Worm (Caenorhabditis elegans) whole organism, L1 larva: ENCODE measurements around the gene unc-105.

Source experiments
- alr-1 ChIP-seq: fragments of 200-800 bp; sonication (Bioruptor generic); optimal IDR thresholded peaks from 2 replicates; lab custom pipeline; 2018; ENCODE audit warnings: borderline replicate concordance, mild to moderate bottlenecking, missing genetic modification characterization, missing compliant biosample characterization
- ama-1 ChIP-seq: fragments of 150-350 bp; optimal IDR thresholded peaks from 2 replicates; lab custom pipeline; 2014
- dpl-1 ChIP-seq, 3 experiments: fragments of 150-350 bp in 2 of 3; sonication (generic microtip) in 1 of 3; optimal IDR thresholded peaks; 2 replicates each; lab custom pipeline; 2014 to 2017; ENCODE audit warnings: missing biosample characterization in 3 of 3, missing genetic modification characterization in 3 of 3, missing genetic modification reagents in 3 of 3
- fkh-10 ChIP-seq: sonication (generic microtip); optimal IDR thresholded peaks from 2 replicates; lab custom pipeline; 2017; ENCODE audit warnings: missing biosample characterization, missing genetic modification reagents, missing genetic modification characterization
- lin-13 ChIP-seq: fragments of 150-350 bp; optimal IDR thresholded peaks from 2 replicates; lab custom pipeline; 2014; ENCODE audit warnings: missing biosample characterization, missing genetic modification reagents, missing genetic modification characterization
- lir-3 ChIP-seq: sonication (generic microtip); optimal IDR thresholded peaks from 2 replicates; lab custom pipeline; 2016; ENCODE audit warnings: mild to moderate bottlenecking, missing genetic modification characterization, moderate library complexity, missing compliant biosample characterization; ENCODE audit not compliant: poor library complexity
- nhr-77 ChIP-seq: fragments of 150-350 bp; optimal IDR thresholded peaks from 2 replicates; lab custom pipeline; 2014; ENCODE audit warnings: missing biosample characterization, missing genetic modification characterization
- pqm-1 ChIP-seq: sonication (generic microtip); optimal IDR thresholded peaks from 3 replicates; lab custom pipeline; 2017; ENCODE audit warnings: missing biosample characterization, missing genetic modification characterization
- snpc-4 ChIP-seq: fragments of 150-350 bp; optimal IDR thresholded peaks from 2 replicates; lab custom pipeline; 2014; ENCODE audit warnings: missing biosample characterization, missing genetic modification characterization
- sox-4 ChIP-seq: sonication (generic microtip); optimal IDR thresholded peaks from 2 replicates; lab custom pipeline; 2016; ENCODE audit warnings: missing genetic modification characterization, missing compliant biosample characterization
- unc-86 ChIP-seq: sonication (generic microtip); optimal IDR thresholded peaks from 2 replicates; lab custom pipeline; 2016; ENCODE audit warnings: missing genetic modification characterization, missing compliant biosample characterization
- zag-1 ChIP-seq: fragments of 150-350 bp; optimal IDR thresholded peaks from 2 replicates; lab custom pipeline; 2014; ENCODE audit warnings: missing biosample characterization, missing genetic modification characterization

- TF ChIP-seq nhr-77 (tag; lab: Kevin White, UChicago) (no peak), sox-4 (tag; lab: Kevin White, UChicago) (no peak), dpl-1 (GFP tag; optimal IDR thresholded peaks at IDR 0.05; lab: Kevin White, UChicago) (peak in 2 of 3 experiments; percentile 4 to 38), pqm-1 (tag; lab: Kevin White, UChicago) (no peak), snpc-4 (no peak), lin-13 (GFP tag; lab: Kevin White, UChicago) (no peak), fkh-10 (no peak), ama-1 (lab: Kevin White, UChicago) (no peak), unc-86 (peak; percentile 73), lir-3 (peak; percentile 63), alr-1 (tag; lab: Kevin White, UChicago) (no peak), zag-1 (tag; lab: Kevin White, UChicago) (no peak)
Measured at ce11 chrII:8071801-8072544, 44.3 kb upstream of the unc-105 start.
